Worm (Caenorhabditis elegans): Measurements from ENCODE around the gene ergo-1.

Gene ergo-1

ce11 chrV:975184-975583, 33.4 kb upstream of the ergo-1 start (continued):
- no peak for TF ChIP-seq zip-5 (tag; optimal IDR thresholded peaks at IDR 0.05)
- peak; percentile 18 for TF ChIP-seq ceh-18 (tag; optimal IDR thresholded peaks at IDR 0.05)
- TF ChIP-seq hlh-6 (tag; optimal IDR thresholded peaks at IDR 0.05): no peak
- no peak for TF ChIP-seq che-1 (tag; optimal IDR thresholded peaks at IDR 0.05)
- TF ChIP-seq ama-1 (optimal IDR thresholded peaks at IDR 0.05): no peak
- TF ChIP-seq pag-3 (tag; optimal IDR thresholded peaks at IDR 0.05; ENCODE audit: borderline replicate concordance): no peak
- TF ChIP-seq C38D4.7 (GFP tag; optimal IDR thresholded peaks at IDR 0.05): no peak
- peak; percentile 97 for TF ChIP-seq unc-55 (GFP tag; optimal IDR thresholded peaks at IDR 0.05)
- TF ChIP-seq fax-1 (tag; optimal IDR thresholded peaks at IDR 0.05): no peak
- no peak for TF ChIP-seq npax-4 (tag; optimal IDR thresholded peaks at IDR 0.05)
- peak; percentile 49 for TF ChIP-seq eyg-1 (tag; optimal IDR thresholded peaks at IDR 0.05)
- no peak for TF ChIP-seq mec-3 (tag; optimal IDR thresholded peaks at IDR 0.05; ENCODE audit: borderline replicate concordance)
- peak; percentile 75 for TF ChIP-seq hlh-8 (tag; optimal IDR thresholded peaks at IDR 0.05)
- no peak for TF ChIP-seq fkh-10 (GFP tag; optimal IDR thresholded peaks at IDR 0.05)
- peak; percentile 69 for TF ChIP-seq F13H6.1 (tag; optimal IDR thresholded peaks at IDR 0.05)
- peak; percentile 43 for TF ChIP-seq ceh-19 (GFP tag; optimal IDR thresholded peaks at IDR 0.05)

ce11 chrV:976498-977063, 32.0 kb upstream of the ergo-1 start:
- TF ChIP-seq gmeb-2 (tag; optimal IDR thresholded peaks at IDR 0.05): no peak
- TF ChIP-seq pros-1 (tag; optimal IDR thresholded peaks at IDR 0.05): no peak
- TF ChIP-seq nhr-232 (tag; optimal IDR thresholded peaks at IDR 0.05): no peak
- no peak for TF ChIP-seq sox-2 (GFP tag; IDR thresholded peaks at IDR 0.05)
- TF ChIP-seq ref-2 (tag; optimal IDR thresholded peaks at IDR 0.05): no peak
- no peak for TF ChIP-seq K09A11.1 (tag; optimal IDR thresholded peaks at IDR 0.05; ENCODE audit: insufficient read depth)
- no peak for TF ChIP-seq ttx-3 (tag; optimal IDR thresholded peaks at IDR 0.05)
- no peak for TF ChIP-seq tbx-7 (tag; optimal IDR thresholded peaks at IDR 0.05)
- no peak for TF ChIP-seq unc-42 (tag; optimal IDR thresholded peaks at IDR 0.05)

- no peak for TF ChIP-seq madf-2 (tag; optimal IDR thresholded peaks at IDR 0.05)
- TF ChIP-seq pat-9 (tag; optimal IDR thresholded peaks at IDR 0.05): no peak
- no peak for TF ChIP-seq pros-1 (tag; optimal IDR thresholded peaks at IDR 0.05)
- TF ChIP-seq ceh-24 (tag; optimal IDR thresholded peaks at IDR 0.05): no peak
Observed at ce11 chrV:977853-978252, 30.8 kb upstream of the ergo-1 start.

ce11 chrV:978617-979016, 30.0 kb upstream of the ergo-1 start:
- TF ChIP-seq unc-55 (GFP tag; optimal IDR thresholded peaks at IDR 0.05) (peak; percentile 42), ceh-31 (tag; optimal IDR thresholded peaks at IDR 0.05) (peak; percentile 21), nhr-232 (tag; optimal IDR thresholded peaks at IDR 0.05) (no peak)

ce11 chrV:979698-980097, 28.9 kb upstream of the ergo-1 start:
- TF ChIP-seq elt-2 (tag; optimal IDR thresholded peaks at IDR 0.05) (no peak), ceh-6 (GFP tag; optimal IDR thresholded peaks at IDR 0.05) (no peak), hlh-13 (GFP tag; optimal IDR thresholded peaks at IDR 0.05) (peak; percentile 27), eyg-1 (tag; optimal IDR thresholded peaks at IDR 0.05) (no peak), nfya-1 (tag; optimal IDR thresholded peaks at IDR 0.05) (peak; percentile 42), ets-4 (tag; optimal IDR thresholded peaks at IDR 0.05) (no peak), pros-1 (tag; optimal IDR thresholded peaks at IDR 0.05) (no peak), npax-4 (tag; optimal IDR thresholded peaks at IDR 0.05) (no peak)

Measured in whole organism, late embryonic.